Fruit fly (Drosophila melanogaster) whole organism: Measurements from ENCODE around the gene CG31087.

Experiments
- CG8478 ChIP-seq: fragments of >200 bp; optimal IDR thresholded peaks from 2 replicates; lab custom pipeline; 2018; ENCODE audit warnings: inconsistent platforms
- Dll ChIP-seq: fragments of >200 bp; optimal IDR thresholded peaks from 2 replicates; lab custom pipeline; 2017
- EcR ChIP-seq, 2 experiments: fragments of >200 bp; optimal IDR thresholded peaks; 2 replicates each; lab custom pipeline; 2017; ENCODE audit warnings: missing biosample characterization in 2 of 2, missing genetic modification characterization in 2 of 2, missing genetic modification reagents in 2 of 2
- pan ChIP-seq: fragments of >200 bp; optimal IDR thresholded peaks from 2 replicates; lab custom pipeline; 2017
- psq ChIP-seq: fragments of >200 bp; optimal IDR thresholded peaks from 2 replicates; lab custom pipeline; 2017
- usp ChIP-seq: fragments of >200 bp; optimal IDR thresholded peaks from 2 replicates; lab custom pipeline; 2017; ENCODE audit warnings: missing biosample characterization, missing genetic modification characterization, mixed read lengths

- TF ChIP-seq pan (no peak), CG8478 (no peak), psq (lab: Kevin White, UChicago) (no peak), Dll (lab: Kevin White, UChicago) (no peak), usp (GFP tag; lab: Kevin White, UChicago) (no peak), EcR (GFP tag; optimal IDR thresholded peaks at IDR 0.05; lab: Kevin White, UChicago) (no peak)
These were observed 8.0 kb upstream of the CG31087 start for dm6 chr3R:25321681-25322080.
